Fruit fly (Drosophila melanogaster): ENCODE data around the gene Cpr64Aa.

Gene Cpr64Aa

DNA sequence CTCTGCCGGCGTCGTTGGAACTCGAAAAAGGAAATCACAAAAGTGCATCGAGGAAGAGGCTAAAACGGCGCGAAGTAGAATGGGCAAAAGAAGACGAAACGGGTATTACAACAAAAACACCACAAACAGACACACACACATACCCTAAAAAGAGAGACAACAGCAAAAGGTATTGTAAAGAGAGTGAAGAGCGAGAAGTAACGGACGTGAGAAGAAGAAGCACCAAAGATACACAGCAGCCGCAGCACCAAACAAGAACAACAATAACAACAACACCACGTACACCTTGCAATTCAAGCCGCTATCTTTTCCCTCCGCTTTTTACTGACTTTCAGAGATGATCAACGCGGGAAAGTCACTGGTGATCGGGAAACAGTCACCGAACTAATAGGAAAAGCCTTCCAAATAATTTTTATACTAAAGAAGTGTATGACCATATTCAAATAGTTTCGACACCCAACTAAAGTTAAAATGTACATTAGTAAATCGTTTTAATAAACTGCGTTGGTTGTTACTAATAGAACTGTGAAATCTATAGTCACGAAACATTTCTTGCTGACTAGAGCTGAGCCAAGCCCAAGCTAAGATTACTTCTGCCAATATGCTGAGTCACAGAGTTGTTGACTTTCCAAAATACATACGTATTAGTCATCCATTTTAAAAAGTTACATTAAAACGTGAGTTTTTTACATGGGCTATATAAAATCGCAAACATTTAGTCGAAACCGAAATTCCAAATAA, 43.3 kb upstream of the Cpr64Aa start (continued):
- TF ChIP-seq CG4730 (GFP tag; IDR thresholded peaks at IDR 0.05) (no peak), CG5953 (GFP tag; IDR thresholded peaks at IDR 0.05) (no peak), Atf-2 (GFP tag; optimal IDR thresholded peaks at IDR 0.05) (peak; percentile 20), CG5180 (GFP tag; optimal IDR thresholded peaks at IDR 0.05) (no peak), sens (GFP tag) (no peak), CG17385 (GFP tag; optimal IDR thresholded peaks at IDR 0.05) (peak; percentile 91), Trl (optimal IDR thresholded peaks at IDR 0.05) (peak; percentile 42 to 62), Trl (GFP tag; optimal IDR thresholded peaks at IDR 0.05) (no peak), pum (GFP tag; optimal IDR thresholded peaks at IDR 0.05) (no peak), HLH4C (GFP tag; IDR thresholded peaks at IDR 0.05; ENCODE audit: partially characterized antibody) (no peak), nom (GFP tag; optimal IDR thresholded peaks at IDR 0.05) (peak; percentile 65), Pdp1 (GFP tag; optimal IDR thresholded peaks at IDR 0.05) (no peak), CG17802 (tag; optimal IDR thresholded peaks at IDR 0.05) (no peak), Mad (GFP tag; optimal IDR thresholded peaks at IDR 0.05) (no peak), Ada2b (GFP tag; IDR thresholded peaks at IDR 0.05) (no peak), jigr1 (GFP tag; IDR thresholded peaks at IDR 0.05) (no peak), CG3163 (GFP tag; optimal IDR thresholded peaks at IDR 0.05) (peak; percentile 81), kni (GFP tag; optimal IDR thresholded peaks at IDR 0.05) (peak; percentile 46)

- TF ChIP-seq CG13424 (tag; optimal IDR thresholded peaks at IDR 0.05) (peak; percentile 53), CG4328 (GFP tag; optimal IDR thresholded peaks at IDR 0.05) (no peak), CG6854 (GFP tag; optimal IDR thresholded peaks at IDR 0.05) (no peak), CG4854 (GFP tag; optimal IDR thresholded peaks at IDR 0.05) (no peak), HmgZ (tag; optimal IDR thresholded peaks at IDR 0.05) (peak; percentile 72), disco-r (GFP tag; optimal IDR thresholded peaks at IDR 0.05) (no peak), mld (GFP tag; IDR thresholded peaks at IDR 0.05; ENCODE audit: partially characterized antibody) (no peak), Dip2 (GFP tag; IDR thresholded peaks at IDR 0.05) (no peak), aop (GFP tag; IDR thresholded peaks at IDR 0.05) (no peak), phol (tag; optimal IDR thresholded peaks at IDR 0.05) (peak; percentile 64), gcm2 (GFP tag; optimal IDR thresholded peaks at IDR 0.05) (no peak), CG1603 (tag; optimal IDR thresholded peaks at IDR 0.05) (no peak), odd (GFP tag; optimal IDR thresholded peaks at IDR 0.05) (no peak), CG17829 (tag; optimal IDR thresholded peaks at IDR 0.05) (peak; percentile 62), ro (GFP tag; IDR thresholded peaks at IDR 0.05) (no peak), CHES-1-like (GFP tag; optimal IDR thresholded peaks at IDR 0.05) (no peak), CG10366 (GFP tag; IDR thresholded peaks at IDR 0.05) (peak; percentile 30), CG14050 (GFP tag; IDR thresholded peaks at IDR 0.05) (no peak), sd (tag; optimal IDR thresholded peaks at IDR 0.05) (no peak), jigr1 (GFP tag; IDR thresholded peaks at IDR 0.05) (no peak), sens (GFP tag) (no peak), CG3281 (GFP tag; optimal IDR thresholded peaks at IDR 0.05) (no peak), prd (optimal IDR thresholded peaks at IDR 0.05) (no peak), prd (GFP tag; IDR thresholded peaks at IDR 0.05) (peak; percentile 67), tgo (GFP tag; IDR thresholded peaks at IDR 0.05) (peak; percentile 30; the same call in 1 of the 3 replicates), CG4360 (GFP tag; IDR thresholded peaks at IDR 0.05) (no peak), CG12744 (GFP tag; optimal IDR thresholded peaks at IDR 0.05) (no peak), CG10267 (tag; optimal IDR thresholded peaks at IDR 0.05) (peak; percentile 61), CG31388 (GFP tag; optimal IDR thresholded peaks at IDR 0.05) (no peak), Dfd (GFP tag; optimal IDR thresholded peaks at IDR 0.05) (no peak), Ssrp (tag; optimal IDR thresholded peaks at IDR 0.05) (no peak), CG9215 (GFP tag; IDR thresholded peaks at IDR 0.05) (no peak), pb (GFP tag; optimal IDR thresholded peaks at IDR 0.05) (no peak), bab2 (GFP tag; optimal IDR thresholded peaks at IDR 0.05) (no peak), Oli (tag; optimal IDR thresholded peaks at IDR 0.05) (no peak), CG5953 (GFP tag; IDR thresholded peaks at IDR 0.05) (no peak)
These were observed 33.5 kb upstream of the Cpr64Aa start, which contains the start of gene pav for dm6 chr3L:4242428-4242827. TSS of gene pav (plus strand) at chr3L:4242734.

All from whole organism, embryonic.